Fruit fly (Drosophila melanogaster) whole organism, pupa: ENCODE measurements around the gene Proc.

Experiments used
- D1 ChIP-seq: fragments of 200-800 bp; sonication (Bioruptor generic); optimal IDR thresholded peaks from 2 replicates; lab custom pipeline; 2018; ENCODE audit warnings: missing biosample characterization, mild to moderate bottlenecking, missing genetic modification characterization, moderate library complexity
- EcR ChIP-seq: fragments of 200-800 bp; sonication (Bioruptor generic); optimal IDR thresholded peaks from 3 replicates; lab custom pipeline; 2019; ENCODE audit warnings: missing biosample characterization, missing genetic modification characterization, mild to moderate bottlenecking, moderate library complexity, missing genetic modification reagents
- Ets98B ChIP-seq: fragments of 200-800 bp; sonication (Bioruptor generic); IDR thresholded peaks from 2 replicates; pipeline ENCODE4 v1.3.6; 2022; ENCODE audit warnings: missing biosample characterization, missing genetic modification characterization
- Pif1B ChIP-seq: fragments of 200-800 bp; sonication (Bioruptor generic); optimal IDR thresholded peaks from 3 replicates; lab custom pipeline; 2016; ENCODE audit warnings: missing biosample characterization, missing genetic modification characterization

DNA sequence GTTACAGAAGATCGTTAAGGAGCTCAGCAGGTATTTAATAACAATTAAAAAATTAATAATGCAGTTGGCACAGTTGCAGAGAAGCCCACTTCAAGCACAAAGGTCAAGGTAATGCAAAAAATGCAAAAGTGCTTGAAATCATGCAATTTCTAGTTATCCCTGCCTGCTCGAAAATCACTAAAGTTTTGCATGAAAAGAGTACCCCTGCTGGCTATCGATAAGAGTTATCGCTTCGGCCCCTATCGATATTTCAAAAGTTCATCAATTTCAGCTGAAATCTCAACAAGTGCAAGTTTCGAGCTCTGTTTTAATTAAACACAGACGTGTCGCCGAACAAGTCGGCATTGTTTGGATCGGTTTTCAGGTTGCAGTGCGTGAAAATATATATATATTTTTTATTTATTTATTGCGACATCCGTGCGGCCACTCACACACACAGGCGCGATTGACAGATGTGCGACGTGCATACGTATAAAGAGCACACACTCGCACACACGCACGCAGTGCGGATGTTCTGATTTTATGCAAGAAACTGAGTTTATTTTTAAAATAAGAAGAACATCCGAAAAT, 49.9 kb downstream of the Proc start:
- TF ChIP-seq D1 (tag; lab: Kevin White, UChicago) (peak; percentile 39), EcR (GFP tag; lab: Kevin White, UChicago) (peak; percentile 60), Ets98B (no peak), Pif1B (peak; percentile 66)
